Worm (Caenorhabditis elegans): ENCODE measurements around the gene acs-5.

Gene acs-5

ce11 chrIII:13525118-13525839 lies 18.1 kb downstream of the acs-5 start:
- 0 out of 2 replicates have a peak, but pooled peaks have one; percentile 11 for TF ChIP-seq madf-9 (GFP tag; conservative IDR thresholded peaks at IDR 0.05)
- TF ChIP-seq hmg-1.1 (GFP tag; IDR thresholded peaks at IDR 0.05): 0 out of 2 replicates have a peak, but pooled peaks have one; percentile 18
- TF ChIP-seq egl-43 (GFP tag; IDR thresholded peaks at IDR 0.05): 0 out of 2 replicates have a peak, but pooled peaks have one; percentile 48
- no peak for TF ChIP-seq lin-13 (GFP tag; optimal IDR thresholded peaks at IDR 0.05)
- peak; percentile 94 for TF ChIP-seq aha-1 (tag)
- TF ChIP-seq mdt-29 (GFP tag; IDR thresholded peaks at IDR 0.05): no peak

- TF ChIP-seq aly-2 (tag; optimal IDR thresholded peaks at IDR 0.05) (no peak), pqm-1 (tag; optimal IDR thresholded peaks at IDR 0.05) (no peak), vab-7 (GFP tag; IDR thresholded peaks at IDR 0.05) (no peak), nhr-102 (tag; optimal IDR thresholded peaks at IDR 0.05) (no peak), nhr-25 (tag; optimal IDR thresholded peaks at IDR 0.05; ENCODE audit: borderline replicate concordance, insufficient read depth) (no peak), saeg-2 (GFP tag; IDR thresholded peaks at IDR 0.05) (no peak), nhr-48 (tag; optimal IDR thresholded peaks at IDR 0.05) (no peak), cey-2 (tag; optimal IDR thresholded peaks at IDR 0.05; ENCODE audit: borderline replicate concordance, insufficient read depth) (no peak), nhr-76 (tag; optimal IDR thresholded peaks at IDR 0.05) (no peak), fkh-10 (GFP tag; optimal IDR thresholded peaks at IDR 0.05) (no peak), ces-1 (GFP tag; optimal IDR thresholded peaks at IDR 0.05) (no peak), tra-1 (GFP tag; IDR thresholded peaks at IDR 0.05) (no peak), mdt-29 (GFP tag; IDR thresholded peaks at IDR 0.05) (no peak)
Observed at ce11 chrIII:13524021-13524420, 19.3 kb downstream of the acs-5 start, which contains the start of gene pod-1. TSS of gene pod-1 (minus strand) at chrIII:13524121.

DNA sequence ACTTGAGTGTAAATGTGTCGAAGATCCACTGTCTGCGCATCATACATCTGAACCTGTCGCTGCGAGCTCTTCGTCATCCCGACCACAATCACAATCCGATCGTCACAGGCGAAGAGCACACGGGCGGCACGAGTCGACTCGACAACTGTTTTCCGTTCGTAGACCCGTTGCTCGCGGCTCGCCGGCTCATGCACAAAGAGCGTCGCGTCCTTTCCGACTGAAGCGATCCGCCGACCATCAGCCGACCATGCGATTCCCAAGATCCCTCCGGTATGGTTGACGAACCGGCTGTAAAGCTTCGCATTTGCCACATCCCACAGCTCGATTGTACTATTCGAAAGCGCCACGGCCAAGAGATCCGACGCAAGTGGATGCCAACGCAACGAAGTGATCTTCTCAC lies 24.9 kb downstream of the acs-5 start:
- TF ChIP-seq set-16 (GFP tag; IDR thresholded peaks at IDR 0.05): peak; percentile 80
- no peak for TF ChIP-seq hlh-11 (tag; optimal IDR thresholded peaks at IDR 0.05)
- TF ChIP-seq dmd-9 (GFP tag; IDR thresholded peaks at IDR 0.05): no peak

DNA sequence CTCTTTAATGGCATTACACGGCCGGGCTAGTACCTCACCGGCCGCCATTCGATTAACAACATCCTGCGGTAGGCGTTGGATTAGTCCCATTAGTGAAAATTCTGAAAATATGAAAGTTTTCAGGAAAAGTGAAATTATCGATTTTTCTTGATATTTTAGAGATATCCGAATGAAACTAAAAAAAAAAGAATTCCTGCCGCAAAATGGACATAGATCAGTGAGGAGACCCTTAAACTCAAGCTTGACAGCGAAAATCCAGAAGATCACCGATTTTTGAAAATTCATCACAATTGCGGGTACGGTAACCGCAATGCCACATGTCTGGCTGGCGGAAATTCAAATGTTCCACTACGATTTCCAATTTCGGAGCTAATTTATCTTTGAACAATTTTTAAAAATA lies 28.9 kb downstream of the acs-5 start, which contains the start of gene mlh-1:
Gene mlh-1 (minus strand): TSS at position 101 of the 400 bp plus-strand sequence.
- 0 out of 2 replicates have a peak, but pooled peaks have one; percentile 34 for TF ChIP-seq zfp-3 (GFP tag; conservative IDR thresholded peaks at IDR 0.05)
- TF ChIP-seq Y48G9A.11 (GFP tag; IDR thresholded peaks at IDR 0.05): 0 out of 2 replicates have a peak, but pooled peaks have one; percentile 45
- no peak for TF ChIP-seq zip-2 (tag; optimal IDR thresholded peaks at IDR 0.05)
- no peak for TF ChIP-seq cey-2 (tag; optimal IDR thresholded peaks at IDR 0.05; ENCODE audit: borderline replicate concordance, insufficient read depth)
- TF ChIP-seq Y75B8A.6 (GFP tag; IDR thresholded peaks at IDR 0.05): no peak
- TF ChIP-seq F26F4.8 (GFP tag; conservative IDR thresholded peaks at IDR 0.05): no peak

- TF ChIP-seq lim-7 (GFP tag; IDR thresholded peaks at IDR 0.05) (no peak), aha-1 (tag) (peak; percentile 94)
Observed at ce11 chrIII:13510753-13511152, 32.6 kb downstream of the acs-5 start.

DNA sequence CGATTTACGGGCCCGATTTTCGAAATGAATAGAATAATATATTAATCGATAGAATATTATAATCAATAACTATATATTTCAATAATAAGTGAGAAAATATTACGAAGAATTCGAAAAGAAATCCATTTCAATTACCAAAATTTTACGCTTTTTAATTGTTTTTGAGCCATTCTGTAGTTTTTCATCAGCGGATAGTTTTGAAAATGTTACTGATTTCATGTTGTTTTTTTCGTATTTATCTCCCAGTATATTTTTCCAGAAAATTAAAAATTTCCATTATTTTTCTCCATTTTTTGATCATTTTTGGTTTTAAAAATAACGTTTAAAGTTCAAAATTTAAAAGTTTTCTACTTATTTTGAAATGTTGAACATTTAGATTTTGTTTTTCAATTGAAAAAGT lies 37.6 kb downstream of the acs-5 start, which contains the start of gene T28A8.3:
Gene T28A8.3 (plus strand): TSS at position 301 of the 400 bp plus-strand sequence.
- TF ChIP-seq cey-2 (tag; optimal IDR thresholded peaks at IDR 0.05; ENCODE audit: borderline replicate concordance, insufficient read depth): no peak
- no peak for TF ChIP-seq nhr-76 (tag; optimal IDR thresholded peaks at IDR 0.05)
- no peak for TF ChIP-seq hlh-30 (tag; optimal IDR thresholded peaks at IDR 0.05; ENCODE audit: insufficient read depth)
- TF ChIP-seq egl-43 (GFP tag; IDR thresholded peaks at IDR 0.05): no peak
- TF ChIP-seq R02D3.7 (tag; optimal IDR thresholded peaks at IDR 0.05): no peak
- TF ChIP-seq daf-8 (GFP tag; IDR thresholded peaks at IDR 0.05): no peak
- no peak for TF ChIP-seq jun-1 (tag; optimal IDR thresholded peaks at IDR 0.05)
- TF ChIP-seq F49E8.2 (tag; optimal IDR thresholded peaks at IDR 0.05; ENCODE audit: borderline replicate concordance): no peak
- no peak for TF ChIP-seq nhr-41 (GFP tag; IDR thresholded peaks at IDR 0.05)
- TF ChIP-seq F26F4.8 (GFP tag; conservative IDR thresholded peaks at IDR 0.05): no peak
- no peak for TF ChIP-seq zip-11 (GFP tag; IDR thresholded peaks at IDR 0.05)
- TF ChIP-seq nhr-28 (tag; optimal IDR thresholded peaks at IDR 0.05): no peak
- TF ChIP-seq aha-1 (tag): no peak
- TF ChIP-seq fkh-10 (GFP tag; optimal IDR thresholded peaks at IDR 0.05): no peak
- TF ChIP-seq Y75B8A.6 (GFP tag; IDR thresholded peaks at IDR 0.05): no peak
- TF ChIP-seq T26A8.4 (GFP tag; IDR thresholded peaks at IDR 0.05): no peak

Data from whole organism, L4 larva.